Fruit fly (Drosophila melanogaster): ENCODE measurements around the gene Diap1.
A peak's percentile ranks its signal among the peaks of the same experiment; 100 is the strongest.

Gene Diap1

dm6 chr3L:15999358-16000005 is 51.4 kb downstream of the Diap1 start (continued):
- TF ChIP-seq CG11247 (GFP tag; IDR thresholded peaks at IDR 0.05) = peak; percentile 54; the same call in 1 of the 2 replicates
- peak; percentile 55 for TF ChIP-seq CG7839 (tag; optimal IDR thresholded peaks at IDR 0.05)
- peak; percentile 53; the same call in 1 of the 2 replicates for TF ChIP-seq seq (GFP tag; IDR thresholded peaks at IDR 0.05)
- peak; percentile 37 for TF ChIP-seq CG18011 (GFP tag; optimal IDR thresholded peaks at IDR 0.05)
- TF ChIP-seq CG15269 (tag; optimal IDR thresholded peaks at IDR 0.05) = peak; percentile 71
- peak; percentile 47 for TF ChIP-seq pros (GFP tag; optimal IDR thresholded peaks at IDR 0.05)
- TF ChIP-seq ttk (GFP tag; IDR thresholded peaks at IDR 0.05) = no peak
- peak; percentile 9 for TF ChIP-seq CG13775 (GFP tag; optimal IDR thresholded peaks at IDR 0.05)
- TF ChIP-seq cg (GFP tag; optimal IDR thresholded peaks at IDR 0.05) = peak; percentile 14
- peak; percentile 49; the same call in 1 of the 2 replicates for TF ChIP-seq CG31224 (GFP tag; IDR thresholded peaks at IDR 0.05)
- no peak for TF ChIP-seq kay (GFP tag; optimal IDR thresholded peaks at IDR 0.05)
- TF ChIP-seq Xrp1 (GFP tag; IDR thresholded peaks at IDR 0.05) = peak; percentile 59; the same call in 1 of the 2 replicates
- TF ChIP-seq CG18764 (GFP tag; optimal IDR thresholded peaks at IDR 0.05) = peak; percentile 17
- peak; percentile 36 for TF ChIP-seq scrt (GFP tag; optimal IDR thresholded peaks at IDR 0.05)
- TF ChIP-seq Dp (GFP tag; optimal IDR thresholded peaks at IDR 0.05) = no peak
- TF ChIP-seq bcd (GFP tag; optimal IDR thresholded peaks at IDR 0.05) = peak; percentile 11
- peak; percentile 45 for TF ChIP-seq CG32772 (GFP tag; IDR thresholded peaks at IDR 0.05)
- peak; percentile 48 for TF ChIP-seq mirr (GFP tag; optimal IDR thresholded peaks at IDR 0.05)
- peak; percentile 72 for TF ChIP-seq CG2120 (GFP tag; optimal IDR thresholded peaks at IDR 0.05)
- no peak for TF ChIP-seq Max (GFP tag; optimal IDR thresholded peaks at IDR 0.05)
- no peak for TF ChIP-seq hb (GFP tag; IDR thresholded peaks at IDR 0.05; ENCODE audit: partially characterized antibody)
- TF ChIP-seq Sox100B (GFP tag; optimal IDR thresholded peaks at IDR 0.05) = peak; percentile 30
- TF ChIP-seq D19B (GFP tag; optimal IDR thresholded peaks at IDR 0.05) = peak; percentile 18
- TF ChIP-seq Aef1 (GFP tag; IDR thresholded peaks at IDR 0.05) = 0 out of 3 replicates have a peak, but pooled peaks have one; percentile 26
- TF ChIP-seq Dad (GFP tag; optimal IDR thresholded peaks at IDR 0.05) = no peak
- peak; percentile 3 for TF ChIP-seq CG12104 (GFP tag; optimal IDR thresholded peaks at IDR 0.05)
- TF ChIP-seq CG2678 (tag; optimal IDR thresholded peaks at IDR 0.05) = peak; percentile 65
- peak; percentile 45; the same call in 1 of the 2 replicates for TF ChIP-seq Ada2b (GFP tag; IDR thresholded peaks at IDR 0.05)
- no peak for TF ChIP-seq CG10462 (GFP tag; optimal IDR thresholded peaks at IDR 0.05)
- peak; percentile 65; the same call in 1 of the 3 replicates for TF ChIP-seq dysf (GFP tag; IDR thresholded peaks at IDR 0.05)
- peak in 1 of 2 experiments; percentile 41 for TF ChIP-seq Pdp1 (GFP tag; optimal IDR thresholded peaks at IDR 0.05)
- no peak for TF ChIP-seq tx (GFP tag; optimal IDR thresholded peaks at IDR 0.05)
- no peak for TF ChIP-seq chif (GFP tag; optimal IDR thresholded peaks at IDR 0.05)
- TF ChIP-seq CG2875 (GFP tag; optimal IDR thresholded peaks at IDR 0.05) = no peak
- TF ChIP-seq CG2889 (GFP tag; IDR thresholded peaks at IDR 0.05) = 0 out of 3 replicates have a peak, but pooled peaks have one; percentile 35
- TF ChIP-seq grau (tag; optimal IDR thresholded peaks at IDR 0.05) = peak; percentile 79
- TF ChIP-seq Med (GFP tag) = peak; percentile 73
- TF ChIP-seq Fer1 (GFP tag; optimal IDR thresholded peaks at IDR 0.05) = peak; percentile 73
- TF ChIP-seq Hr3 (GFP tag; optimal IDR thresholded peaks at IDR 0.05) = peak; percentile 12
- TF ChIP-seq CG6254 (GFP tag; optimal IDR thresholded peaks at IDR 0.05) = peak; percentile 5
- peak; percentile 50 for TF ChIP-seq crol (GFP tag; IDR thresholded peaks at IDR 0.05)
- TF ChIP-seq CG2199 (GFP tag; IDR thresholded peaks at IDR 0.05) = 0 out of 3 replicates have a peak, but pooled peaks have one; percentile 24
- TF ChIP-seq HmgZ (tag; optimal IDR thresholded peaks at IDR 0.05) = peak; percentile 43
- TF ChIP-seq CG5953 (GFP tag; IDR thresholded peaks at IDR 0.05) = no peak
- TF ChIP-seq CG1603 (tag; optimal IDR thresholded peaks at IDR 0.05) = peak; percentile 25
- no peak for TF ChIP-seq CG8290 (GFP tag; optimal IDR thresholded peaks at IDR 0.05)
- TF ChIP-seq CG8290 (tag; optimal IDR thresholded peaks at IDR 0.05) = peak in 1 of 2 experiments; percentile 41
